Worm (Caenorhabditis elegans) whole organism, young adult: Measurements from ENCODE around the gene daf-41.
A peak's percentile ranks its signal among the peaks of the same experiment; 100 is the strongest.

ENCODE experiments used
- B0019.2 ChIP-seq: fragments of 200-800 bp; sonication (Bioruptor generic); conservative IDR thresholded peaks from 2 replicates; pipeline ENCODE4 v1.3.6; 2022; ENCODE audit warnings: missing genetic modification reagents, missing genetic modification characterization, missing compliant biosample characterization
- C17E4.6 ChIP-seq: fragments of 200-800 bp; sonication (Bioruptor generic); IDR thresholded peaks from 2 replicates; pipeline ENCODE4 v1.3.6; 2022; ENCODE audit warnings: missing genetic modification reagents, missing genetic modification characterization, missing compliant biosample characterization
- D2030.7 ChIP-seq: fragments of 200-800 bp; sonication (Bioruptor generic); IDR thresholded peaks from 2 replicates; pipeline ENCODE4 v1.3.6; 2022; ENCODE audit warnings: missing genetic modification reagents, missing genetic modification characterization, missing compliant biosample characterization
- F10E7.11 ChIP-seq: sonication (generic microtip); optimal IDR thresholded peaks from 2 replicates; lab custom pipeline; 2017; ENCODE audit warnings: mild to moderate bottlenecking, missing genetic modification characterization, moderate library complexity, missing compliant biosample characterization
- F39B2.1 ChIP-seq: fragments of 200-800 bp; sonication (Bioruptor generic); IDR thresholded peaks from 2 replicates; pipeline ENCODE4 v1.3.6; 2022; ENCODE audit warnings: missing genetic modification reagents, missing genetic modification characterization, missing compliant biosample characterization
- F57C9.4 ChIP-seq: sonication (generic microtip); optimal IDR thresholded peaks from 2 replicates; lab custom pipeline; 2017; ENCODE audit warnings: mild to moderate bottlenecking, missing genetic modification characterization, missing compliant biosample characterization
- T26A5.8 ChIP-seq: sonication (generic microtip); optimal IDR thresholded peaks from 2 replicates; lab custom pipeline; 2016; ENCODE audit warnings: missing genetic modification characterization, missing compliant biosample characterization
- Y53F4B.3 ChIP-seq: fragments of 200-800 bp; sonication (Bioruptor generic); IDR thresholded peaks from 2 replicates; pipeline ENCODE4 v1.3.6; 2022; ENCODE audit warnings: missing genetic modification reagents, missing genetic modification characterization, missing compliant biosample characterization
- Y67H2A.10 ChIP-seq: fragments of 200-800 bp; sonication (Bioruptor generic); conservative IDR thresholded peaks from 2 replicates; pipeline ENCODE4 v1.3.6; 2022; ENCODE audit warnings: missing genetic modification reagents, missing genetic modification characterization, missing compliant biosample characterization
- ZK185.1 ChIP-seq: sonication (generic microtip); optimal IDR thresholded peaks from 2 replicates; lab custom pipeline; 2016; ENCODE audit warnings: mild to moderate bottlenecking, missing genetic modification characterization, missing compliant biosample characterization; ENCODE audit not compliant: poor library complexity, severe bottlenecking
- akir-1 ChIP-seq: fragments of 200-800 bp; sonication (Bioruptor generic); optimal IDR thresholded peaks from 2 replicates; lab custom pipeline; 2018; ENCODE audit warnings: mild to moderate bottlenecking, missing genetic modification characterization, moderate library complexity, missing compliant biosample characterization
- ama-1 ChIP-seq, 3 experiments: fragments of 150-350 bp in 1 of 3; sonication (generic microtip) in 2 of 3; optimal IDR thresholded peaks; 2 replicates each; lab custom pipeline; 2014 to 2018; ENCODE audit warnings: missing biosample characterization in 2 of 3, missing genetic modification characterization in 2 of 3, missing genetic modification reagents in 2 of 3
- athp-1 ChIP-seq: sonication (generic microtip); optimal IDR thresholded peaks from 2 replicates; lab custom pipeline; 2017; ENCODE audit warnings: mild to moderate bottlenecking, missing genetic modification characterization, missing compliant biosample characterization
- attf-3 ChIP-seq: fragments of 200-800 bp; sonication (Bioruptor generic); conservative IDR thresholded peaks from 2 replicates; pipeline ENCODE4 v1.3.6; 2022; ENCODE audit warnings: missing genetic modification reagents, missing genetic modification characterization, missing compliant biosample characterization
- bed-2 ChIP-seq: fragments of 200-800 bp; sonication (Bioruptor generic); IDR thresholded peaks from 2 replicates; pipeline ENCODE4 v1.3.6; 2022; ENCODE audit warnings: missing genetic modification reagents, missing genetic modification characterization, missing compliant biosample characterization
- ceh-27 ChIP-seq: fragments of 200-800 bp; sonication (Bioruptor generic); optimal IDR thresholded peaks from 2 replicates; lab custom pipeline; 2018; ENCODE audit warnings: mild to moderate bottlenecking, missing genetic modification characterization, moderate library complexity, missing compliant biosample characterization
- ceh-79 ChIP-seq: sonication (generic microtip); optimal IDR thresholded peaks from 2 replicates; lab custom pipeline; 2017; ENCODE audit warnings: mild to moderate bottlenecking, missing genetic modification characterization, missing compliant biosample characterization
- dox-1 ChIP-seq: fragments of 200-800 bp; sonication (Bioruptor generic); IDR thresholded peaks from 2 replicates; pipeline ENCODE4 v1.3.6; 2022; ENCODE audit warnings: missing genetic modification reagents, missing genetic modification characterization, missing compliant biosample characterization
- dpl-1 ChIP-seq: fragments of 150-350 bp; optimal IDR thresholded peaks from 2 replicates; lab custom pipeline; 2014; ENCODE audit warnings: missing biosample characterization, missing genetic modification reagents, missing genetic modification characterization
- egl-44 ChIP-seq: fragments of 200-800 bp; sonication (Bioruptor generic); IDR thresholded peaks from 2 replicates; pipeline ENCODE4 v1.3.6; 2022; ENCODE audit warnings: missing genetic modification reagents, missing genetic modification characterization, missing compliant biosample characterization
- gei-17 ChIP-seq: fragments of 200-800 bp; sonication (Bioruptor generic); optimal IDR thresholded peaks from 2 replicates; lab custom pipeline; 2018; ENCODE audit warnings: mild to moderate bottlenecking, missing genetic modification characterization, missing compliant biosample characterization
- hmg-1.2 ChIP-seq: fragments of 200-800 bp; sonication (Bioruptor generic); IDR thresholded peaks from 2 replicates; pipeline ENCODE4 v1.3.6; 2022; ENCODE audit warnings: missing genetic modification reagents, missing genetic modification characterization, missing compliant biosample characterization
- hrde-1 ChIP-seq: sonication (generic microtip); optimal IDR thresholded peaks from 2 replicates; lab custom pipeline; 2016; ENCODE audit warnings: missing genetic modification characterization, mild to moderate bottlenecking, missing compliant biosample characterization, moderate library complexity, missing genotype, missing genetic modification reagents, borderline replicate concordance
- let-607 ChIP-seq, 2 experiments: fragments of 200-800 bp in 1 of 2; sonication (Bioruptor generic) in 1 of 2; sonication (generic microtip) in 1 of 2; optimal IDR thresholded peaks; 2 replicates each; lab custom pipeline; 2016 to 2018; ENCODE audit warnings: mild to moderate bottlenecking in 2 of 2, missing compliant biosample characterization in 2 of 2, missing genetic modification characterization in 2 of 2, moderate library complexity in 2 of 2, missing genotype in 1 of 2
- lin-35 ChIP-seq, 3 experiments: fragments of 150-350 bp in 2 of 3; sonication (generic microtip) in 1 of 3; optimal IDR thresholded peaks; 2 replicates each; lab custom pipeline; 2014 to 2018; ENCODE audit warnings: missing biosample characterization in 3 of 3, missing genetic modification characterization in 3 of 3, missing genetic modification reagents in 3 of 3
- lin-40 ChIP-seq: sonication (generic microtip); optimal IDR thresholded peaks from 2 replicates; lab custom pipeline; 2016; ENCODE audit warnings: missing genetic modification characterization, mild to moderate bottlenecking, missing compliant biosample characterization, missing genotype, missing genetic modification reagents
- lir-1 ChIP-seq: fragments of 200-800 bp; sonication (Bioruptor generic); conservative IDR thresholded peaks from 2 replicates; pipeline ENCODE4 v1.3.6; 2022; ENCODE audit warnings: missing genetic modification reagents, missing genetic modification characterization, missing compliant biosample characterization
- madf-10 ChIP-seq: sonication (generic microtip); optimal IDR thresholded peaks from 2 replicates; lab custom pipeline; 2016; ENCODE audit warnings: mild to moderate bottlenecking, missing genetic modification characterization, missing compliant biosample characterization
- madf-3 ChIP-seq: fragments of 200-800 bp; sonication (Bioruptor generic); IDR thresholded peaks from 2 replicates; pipeline ENCODE4 v1.3.6; 2022; ENCODE audit warnings: missing genetic modification reagents, missing genetic modification characterization, missing compliant biosample characterization
- madf-6 ChIP-seq: fragments of 200-800 bp; sonication (Bioruptor generic); IDR thresholded peaks from 2 replicates; pipeline ENCODE4 v1.3.6; 2022; ENCODE audit warnings: missing genetic modification reagents, missing genetic modification characterization, missing compliant biosample characterization
- nfyb-1 ChIP-seq: fragments of 200-800 bp; sonication (Bioruptor generic); IDR thresholded peaks from 2 replicates; pipeline ENCODE4 v1.3.6; 2022; ENCODE audit warnings: missing genetic modification reagents, missing genetic modification characterization, missing compliant biosample characterization
- nhr-27 ChIP-seq: fragments of 200-800 bp; sonication (Bioruptor generic); optimal IDR thresholded peaks from 2 replicates; lab custom pipeline; 2018; ENCODE audit warnings: mild to moderate bottlenecking, missing genetic modification characterization, moderate library complexity, missing compliant biosample characterization
- rec-8 ChIP-seq, 2 experiments: sonication (generic microtip); optimal IDR thresholded peaks; 2 replicates each; lab custom pipeline; 2016; ENCODE audit warnings: mild to moderate bottlenecking in 2 of 2, missing genetic modification characterization in 2 of 2, missing genetic modification reagents in 2 of 2, missing genotype in 2 of 2, missing biosample characterization in 1 of 2, missing compliant biosample characterization in 1 of 2, moderate library complexity in 1 of 2
- sea-2 ChIP-seq: fragments of 200-800 bp; sonication (Bioruptor generic); IDR thresholded peaks from 2 replicates; pipeline ENCODE4 v1.3.6; 2022; ENCODE audit warnings: missing genetic modification characterization, missing compliant biosample characterization
- snpc-1.1 ChIP-seq: sonication (generic microtip); optimal IDR thresholded peaks from 2 replicates; lab custom pipeline; 2017; ENCODE audit warnings: missing genetic modification characterization, mild to moderate bottlenecking, missing compliant biosample characterization, antibody characterized with exemption, moderate library complexity, missing genotype, missing genetic modification reagents; ENCODE audit not compliant: insufficient read depth
- snpc-3.4 ChIP-seq: sonication (generic microtip); optimal IDR thresholded peaks from 2 replicates; lab custom pipeline; 2017; ENCODE audit warnings: missing genetic modification characterization, mild to moderate bottlenecking, missing compliant biosample characterization, antibody characterized with exemption, moderate library complexity, missing genotype, missing genetic modification reagents
- somi-1 ChIP-seq: fragments of 200-800 bp; sonication (Bioruptor generic); optimal IDR thresholded peaks from 2 replicates; lab custom pipeline; 2018; ENCODE audit warnings: mild to moderate bottlenecking, missing genetic modification characterization, missing compliant biosample characterization
- tbx-9 ChIP-seq: sonication (generic microtip); optimal IDR thresholded peaks from 2 replicates; lab custom pipeline; 2016; ENCODE audit warnings: borderline replicate concordance, missing genetic modification characterization, inconsistent platforms, missing compliant biosample characterization
- zfh-2 ChIP-seq: fragments of 200-800 bp; sonication (Bioruptor generic); conservative IDR thresholded peaks from 2 replicates; pipeline ENCODE4 v1.3.6; 2022; ENCODE audit warnings: missing genetic modification reagents, missing genetic modification characterization, missing compliant biosample characterization
- ztf-26 ChIP-seq: sonication (generic microtip); optimal IDR thresholded peaks from 2 replicates; lab custom pipeline; 2017; ENCODE audit warnings: missing genetic modification characterization, missing compliant biosample characterization
- ztf-28 ChIP-seq: fragments of 200-800 bp; sonication (Bioruptor generic); IDR thresholded peaks from 2 replicates; pipeline ENCODE4 v1.3.6; 2022; ENCODE audit warnings: missing genetic modification reagents, missing genetic modification characterization, missing compliant biosample characterization
- ztf-3 ChIP-seq: fragments of 200-800 bp; sonication (Bioruptor generic); optimal IDR thresholded peaks from 2 replicates; lab custom pipeline; 2018; ENCODE audit warnings: mild to moderate bottlenecking, missing genetic modification characterization, missing compliant biosample characterization
- ztf-6 ChIP-seq: fragments of 200-800 bp; sonication (Bioruptor generic); IDR thresholded peaks from 2 replicates; pipeline ENCODE4 v1.3.6; 2022; ENCODE audit warnings: missing genetic modification reagents, missing genetic modification characterization, missing compliant biosample characterization

daf-41 gene

DNA sequence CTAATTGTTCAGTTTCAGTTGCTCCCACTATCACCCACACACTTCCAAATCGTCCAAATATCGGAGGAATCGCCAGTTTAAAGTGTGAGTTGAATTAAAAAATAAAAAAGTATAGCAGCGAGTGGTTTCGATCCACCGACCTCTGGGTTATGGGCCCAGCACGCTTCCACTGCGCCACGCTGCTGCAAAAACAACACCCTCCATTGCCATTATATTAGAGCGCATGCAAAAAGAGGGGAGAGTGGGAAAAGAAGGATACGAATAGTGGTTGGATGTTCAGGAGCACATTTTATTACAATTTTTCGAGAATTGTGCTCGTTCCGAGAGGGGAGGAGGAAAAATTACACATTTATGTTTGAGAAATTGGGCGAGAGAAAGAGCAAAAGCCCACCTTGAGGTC, 20.3 kb upstream of the daf-41 start (continued):
- no peak for TF ChIP-seq C17E4.6 (GFP tag; lab: Robert Waterston, UW)
- TF ChIP-seq dox-1 (GFP tag; lab: Robert Waterston, UW): no peak
- no peak for TF ChIP-seq Y67H2A.10
- peak; percentile 76 for TF ChIP-seq hmg-1.2
- no peak for TF ChIP-seq madf-3 (GFP tag; lab: Robert Waterston, UW)
- peak in 1 of 3 experiments; percentile 68 for TF ChIP-seq lin-35 (GFP tag; optimal IDR thresholded peaks at IDR 0.05; lab: Kevin White, UChicago)
- peak; percentile 79 for TF ChIP-seq athp-1 (tag; lab: Kevin White, UChicago)
- TF ChIP-seq ceh-79 (tag; lab: Kevin White, UChicago): peak; percentile 72
- TF ChIP-seq D2030.7 (GFP tag; lab: Robert Waterston, UW): peak; percentile 70; the same call in 1 of the 2 replicates
- no peak for TF ChIP-seq sea-2 (GFP tag; lab: Robert Waterston, UW)
- peak; percentile 40 to 65 for TF ChIP-seq let-607 (tag; optimal IDR thresholded peaks at IDR 0.05; lab: Kevin White, UChicago)
- peak; percentile 81 for TF ChIP-seq nfyb-1 (GFP tag; lab: Robert Waterston, UW)
- peak; percentile 38 for TF ChIP-seq lin-40 (tag; lab: Kevin White, UChicago)
- TF ChIP-seq rec-8 (tag; optimal IDR thresholded peaks at IDR 0.05; lab: Kevin White, UChicago): peak; percentile 82
- TF ChIP-seq Y53F4B.3: no peak
- TF ChIP-seq somi-1: peak; percentile 80
- TF ChIP-seq F10E7.11 (tag; lab: Kevin White, UChicago): peak; percentile 57
- peak; percentile 81 for TF ChIP-seq F57C9.4 (tag; lab: Kevin White, UChicago)
- TF ChIP-seq madf-6 (GFP tag; lab: Robert Waterston, UW): no peak
- TF ChIP-seq T26A5.8 (tag; lab: Kevin White, UChicago): no peak
- peak; percentile 34; the same call in 1 of the 2 replicates for TF ChIP-seq attf-3 (GFP tag; lab: Robert Waterston, UW)
- TF ChIP-seq bed-2 (GFP tag; lab: Robert Waterston, UW): no peak
- TF ChIP-seq B0019.2: no peak
- TF ChIP-seq lir-1: peak; percentile 50; the same call in 1 of the 2 replicates
- peak; percentile 59 for TF ChIP-seq madf-10 (tag; lab: Kevin White, UChicago)
- peak; percentile 58 for TF ChIP-seq snpc-3.4 (tag; lab: Kevin White, UChicago)
- peak; percentile 49 for TF ChIP-seq ztf-26 (tag; lab: Kevin White, UChicago)
- TF ChIP-seq nhr-27 (tag; lab: Kevin White, UChicago): no peak
- no peak for TF ChIP-seq tbx-9 (tag; lab: Kevin White, UChicago)
- TF ChIP-seq ztf-3 (GFP tag; lab: Kevin White, UChicago): no peak
- peak; percentile 70 for TF ChIP-seq egl-44 (GFP tag; lab: Robert Waterston, UW)
- peak; percentile 44 for TF ChIP-seq ZK185.1 (tag; lab: Kevin White, UChicago)
- TF ChIP-seq dpl-1: peak; percentile 28
- TF ChIP-seq F39B2.1 (GFP tag; lab: Robert Waterston, UW): no peak
- no peak for TF ChIP-seq ama-1 (optimal IDR thresholded peaks at IDR 0.05; lab: Kevin White, UChicago)
- peak; percentile 44 to 86 for TF ChIP-seq ama-1 (GFP tag; optimal IDR thresholded peaks at IDR 0.05; lab: Kevin White, UChicago)
- TF ChIP-seq hrde-1 (tag; lab: Kevin White, UChicago): no peak
- peak; percentile 73 for TF ChIP-seq ceh-27 (GFP tag; lab: Kevin White, UChicago)
- peak; percentile 24 for TF ChIP-seq snpc-1.1
- TF ChIP-seq akir-1 (GFP tag; lab: Kevin White, UChicago): no peak
- TF ChIP-seq ztf-28: 0 out of 2 replicates have a peak, but pooled peaks have one; percentile 41
- no peak for TF ChIP-seq ztf-6 (GFP tag; lab: Robert Waterston, UW)
- no peak for TF ChIP-seq zfh-2 (GFP tag; lab: Robert Waterston, UW)
- no peak for TF ChIP-seq gei-17 (GFP tag; lab: Kevin White, UChicago)
